Worm (Caenorhabditis elegans): ENCODE results near the gene srx-136.
A peak's percentile ranks its signal among the peaks of the same experiment; 100 is the strongest.

srx-136 gene

ce11 chrV:13816877-13817276, 40.4 kb upstream of the srx-136 start, which contains the start of gene F55B12.2:
TSS of gene F55B12.2 (minus strand) at chrV:13816977.
- peak; percentile 9 for TF ChIP-seq aha-1 (tag)
- TF ChIP-seq daf-19 (GFP tag; conservative IDR thresholded peaks at IDR 0.05): no peak

ce11 chrV:13818824-13819408, 38.3 kb upstream of the srx-136 start, which contains the start of gene sel-10:
TSS of gene sel-10 (plus strand) at chrV:13819361.
- peak; percentile 70 for TF ChIP-seq dmd-6 (GFP tag; IDR thresholded peaks at IDR 0.05)
- TF ChIP-seq mes-2 (tag; optimal IDR thresholded peaks at IDR 0.05; ENCODE audit: poor library complexity, severe bottlenecking): peak; percentile 84
- no peak for TF ChIP-seq fkh-10 (GFP tag; optimal IDR thresholded peaks at IDR 0.05)
- peak; percentile 74 for TF ChIP-seq rbr-2 (tag; optimal IDR thresholded peaks at IDR 0.05)
- TF ChIP-seq hlh-11 (tag; optimal IDR thresholded peaks at IDR 0.05): no peak
- TF ChIP-seq Y5F2A.4 (GFP tag; optimal IDR thresholded peaks at IDR 0.05): no peak
- TF ChIP-seq Y75B8A.6 (GFP tag; IDR thresholded peaks at IDR 0.05): no peak
- peak; percentile 76 for TF ChIP-seq dpl-1 (GFP tag; optimal IDR thresholded peaks at IDR 0.05)
- TF ChIP-seq F10B5.3 (tag; optimal IDR thresholded peaks at IDR 0.05): peak; percentile 23
- no peak for TF ChIP-seq lin-38 (GFP tag; IDR thresholded peaks at IDR 0.05)
- no peak for TF ChIP-seq ama-1 (optimal IDR thresholded peaks at IDR 0.05)
- no peak for TF ChIP-seq lin-29 (GFP tag; IDR thresholded peaks at IDR 0.05)
- peak; percentile 66 for TF ChIP-seq lin-13 (GFP tag; optimal IDR thresholded peaks at IDR 0.05)
- no peak for TF ChIP-seq F44E2.7 (GFP tag; IDR thresholded peaks at IDR 0.05)
- no peak for TF ChIP-seq nhr-237 (tag; optimal IDR thresholded peaks at IDR 0.05)
- peak; percentile 98 for TF ChIP-seq aha-1 (tag)
- no peak for TF ChIP-seq tra-1 (GFP tag; IDR thresholded peaks at IDR 0.05)
- TF ChIP-seq sdz-12 (GFP tag; optimal IDR thresholded peaks at IDR 0.05): no peak
- no peak for TF ChIP-seq nhr-111 (GFP tag; optimal IDR thresholded peaks at IDR 0.05)
- TF ChIP-seq ceh-20 (GFP tag; IDR thresholded peaks at IDR 0.05): no peak
- TF ChIP-seq mxl-3 (GFP tag; optimal IDR thresholded peaks at IDR 0.05): peak; percentile 57
- peak; percentile 52 for TF ChIP-seq nhr-28 (tag; optimal IDR thresholded peaks at IDR 0.05)
- no peak for TF ChIP-seq zip-11 (GFP tag; IDR thresholded peaks at IDR 0.05)
- TF ChIP-seq nhr-6 (tag; optimal IDR thresholded peaks at IDR 0.05): peak; percentile 89
- no peak for TF ChIP-seq nhr-41 (GFP tag; IDR thresholded peaks at IDR 0.05)
- TF ChIP-seq F37D6.2 (tag; optimal IDR thresholded peaks at IDR 0.05): peak; percentile 36
- peak in 1 of 2 experiments; percentile 65 for TF ChIP-seq hif-1 (tag; optimal IDR thresholded peaks at IDR 0.05)
- 0 out of 2 replicates have a peak, but pooled peaks have one; percentile 59 for TF ChIP-seq hmg-1.1 (GFP tag; IDR thresholded peaks at IDR 0.05)
- TF ChIP-seq nhr-48 (tag; optimal IDR thresholded peaks at IDR 0.05): peak; percentile 36
- TF ChIP-seq dmd-8 (GFP tag; IDR thresholded peaks at IDR 0.05): no peak
- no peak for TF ChIP-seq Y48G9A.11 (GFP tag; IDR thresholded peaks at IDR 0.05)
- peak in 1 of 2 experiments; percentile 83 for TF ChIP-seq lsy-2 (tag; optimal IDR thresholded peaks at IDR 0.05)
- peak in 1 of 2 experiments; percentile 59 for TF ChIP-seq unc-62 (GFP tag; optimal IDR thresholded peaks at IDR 0.05 in 1 of 2)
- no peak for TF ChIP-seq unc-62 (tag; optimal IDR thresholded peaks at IDR 0.05)
- no peak for TF ChIP-seq mep-1 (tag; optimal IDR thresholded peaks at IDR 0.05)
- peak; percentile 71 for TF ChIP-seq php-3 (GFP tag; IDR thresholded peaks at IDR 0.05)
- TF ChIP-seq duxl-1 (tag; optimal IDR thresholded peaks at IDR 0.05; ENCODE audit: poor library complexity): peak; percentile 66
- peak; percentile 66 for TF ChIP-seq hlh-30 (tag; optimal IDR thresholded peaks at IDR 0.05; ENCODE audit: insufficient read depth)
- peak; percentile 30; the same call in 1 of the 2 replicates for TF ChIP-seq pha-4 (GFP tag; IDR thresholded peaks at IDR 0.05)
- TF ChIP-seq pha-4 (tag; optimal IDR thresholded peaks at IDR 0.05): peak; percentile 47
- no peak for TF ChIP-seq zag-1 (tag; optimal IDR thresholded peaks at IDR 0.05)
- TF ChIP-seq lin-1 (GFP tag; IDR thresholded peaks at IDR 0.05): no peak
- TF ChIP-seq zfp-3 (GFP tag; conservative IDR thresholded peaks at IDR 0.05): no peak
- no peak for TF ChIP-seq mdt-29 (GFP tag; IDR thresholded peaks at IDR 0.05)
- TF ChIP-seq spr-1 (tag; optimal IDR thresholded peaks at IDR 0.05): no peak
- TF ChIP-seq fos-1 (tag; optimal IDR thresholded peaks at IDR 0.05): no peak
- TF ChIP-seq ZK337.2 (GFP tag; IDR thresholded peaks at IDR 0.05): no peak
- TF ChIP-seq mdl-1 (tag; optimal IDR thresholded peaks at IDR 0.05): no peak
